Worm (Caenorhabditis elegans) whole organism, early embryonic: ENCODE data around the gene str-39.

Source experiments
- B0310.2 ChIP-seq: sonication (generic microtip); optimal IDR thresholded peaks from 2 replicates; lab custom pipeline; 2016; ENCODE audit warnings: mild to moderate bottlenecking, missing genetic modification characterization, missing compliant biosample characterization
- F13C5.2 ChIP-seq: sonication (generic microtip); optimal IDR thresholded peaks from 2 replicates; lab custom pipeline; 2017; ENCODE audit warnings: mild to moderate bottlenecking, missing genetic modification characterization, inconsistent platforms, missing compliant biosample characterization
- aly-1 ChIP-seq: sonication (generic microtip); optimal IDR thresholded peaks from 2 replicates; lab custom pipeline; 2016; ENCODE audit warnings: missing genetic modification characterization, missing compliant biosample characterization
- ama-1 ChIP-seq: fragments of 150-350 bp; optimal IDR thresholded peaks from 2 replicates; lab custom pipeline; 2014
- ceh-13 ChIP-seq: fragments of 200-800 bp; sonication (Bioruptor generic); optimal IDR thresholded peaks from 2 replicates; lab custom pipeline; 2018; ENCODE audit warnings: mild to moderate bottlenecking, missing genetic modification characterization, missing compliant biosample characterization
- ceh-36 ChIP-seq: sonication (generic microtip); optimal IDR thresholded peaks from 2 replicates; lab custom pipeline; 2016; ENCODE audit warnings: missing genetic modification characterization, inconsistent platforms, missing compliant biosample characterization
- ets-7 ChIP-seq: sonication (generic microtip); optimal IDR thresholded peaks from 2 replicates; lab custom pipeline; 2016; ENCODE audit warnings: missing genotype, missing genetic modification characterization, missing compliant biosample characterization
- flt-1 ChIP-seq: fragments of 200-800 bp; sonication (Bioruptor generic); IDR thresholded peaks from 2 replicates; pipeline ENCODE4 v1.3.6; 2022; ENCODE audit warnings: missing genetic modification characterization, missing compliant biosample characterization
- hmbx-1 ChIP-seq: sonication (generic microtip); optimal IDR thresholded peaks from 2 replicates; lab custom pipeline; 2016; ENCODE audit warnings: mild to moderate bottlenecking, missing genetic modification characterization, missing compliant biosample characterization
- hmg-4 ChIP-seq: fragments of 200-800 bp; sonication (Bioruptor generic); optimal IDR thresholded peaks from 2 replicates; lab custom pipeline; 2018; ENCODE audit warnings: mild to moderate bottlenecking, missing genetic modification characterization, missing compliant biosample characterization
- hnd-1 ChIP-seq: sonication (generic microtip); optimal IDR thresholded peaks from 2 replicates; lab custom pipeline; 2016; ENCODE audit warnings: missing genetic modification characterization, missing compliant biosample characterization
- pes-1 ChIP-seq: fragments of 200-800 bp; sonication (Bioruptor generic); IDR thresholded peaks from 2 replicates; pipeline ENCODE4 v1.3.6; 2022; ENCODE audit warnings: missing genetic modification reagents, missing genetic modification characterization, missing compliant biosample characterization
- scrt-1 ChIP-seq: fragments of 200-800 bp; sonication (Bioruptor generic); IDR thresholded peaks from 2 replicates; pipeline ENCODE4 v1.3.6; 2022; ENCODE audit warnings: missing genetic modification characterization, missing compliant biosample characterization
- sea-1 ChIP-seq: fragments of 200-800 bp; sonication (Bioruptor generic); conservative IDR thresholded peaks from 2 replicates; pipeline ENCODE4 v1.3.6; 2022; ENCODE audit warnings: missing genetic modification characterization, missing compliant biosample characterization
- tbx-11 ChIP-seq: fragments of 200-800 bp; sonication (Bioruptor generic); IDR thresholded peaks from 2 replicates; pipeline ENCODE4 v1.3.6; 2022; ENCODE audit warnings: missing genetic modification characterization, missing compliant biosample characterization
- tbx-37 ChIP-seq: fragments of 200-800 bp; sonication (Bioruptor generic); conservative IDR thresholded peaks from 2 replicates; pipeline ENCODE4 v1.3.6; 2022; ENCODE audit warnings: missing genetic modification reagents, missing genetic modification characterization, missing compliant biosample characterization
- tra-4 ChIP-seq: sonication (generic microtip); optimal IDR thresholded peaks from 2 replicates; lab custom pipeline; 2017; ENCODE audit warnings: missing genetic modification characterization, missing compliant biosample characterization

Gene str-39

ce11 chrV:2879801-2880200, at the start of gene str-39:
TSS of gene str-39 (minus strand) at chrV:2879901.
- no peak for TF ChIP-seq sea-1
- no peak for TF ChIP-seq ceh-36 (tag; lab: Kevin White, UChicago)
- TF ChIP-seq B0310.2 (tag; lab: Kevin White, UChicago): no peak
- TF ChIP-seq F13C5.2 (tag; lab: Kevin White, UChicago): no peak
- TF ChIP-seq scrt-1 (GFP tag; lab: Robert Waterston, UW): no peak
- TF ChIP-seq pes-1 (GFP tag; lab: Robert Waterston, UW): no peak
- TF ChIP-seq tbx-11 (GFP tag; lab: Robert Waterston, UW): no peak
- TF ChIP-seq ama-1: no peak
- no peak for TF ChIP-seq tra-4 (tag; lab: Kevin White, UChicago)
- TF ChIP-seq ets-7 (tag; lab: Kevin White, UChicago): no peak
- TF ChIP-seq hmg-4 (GFP tag; lab: Kevin White, UChicago): no peak
- no peak for TF ChIP-seq hnd-1 (tag; lab: Kevin White, UChicago)
- no peak for TF ChIP-seq ceh-13 (GFP tag; lab: Kevin White, UChicago)
- no peak for TF ChIP-seq aly-1
- TF ChIP-seq flt-1: no peak
- no peak for TF ChIP-seq tbx-37 (GFP tag; lab: Robert Waterston, UW)

ce11 chrV:2927553-2927952, 47.9 kb upstream of the str-39 start, which contains the start of gene C31B8.12:
TSS of gene C31B8.12 (minus strand) at chrV:2927653.
- no peak for TF ChIP-seq pes-1 (GFP tag; lab: Robert Waterston, UW)
- no peak for TF ChIP-seq aly-1
- no peak for TF ChIP-seq F13C5.2 (tag; lab: Kevin White, UChicago)
- TF ChIP-seq tbx-37 (GFP tag; lab: Robert Waterston, UW): no peak
- TF ChIP-seq B0310.2 (tag; lab: Kevin White, UChicago): no peak
- TF ChIP-seq hnd-1 (tag; lab: Kevin White, UChicago): no peak
- no peak for TF ChIP-seq sea-1
- TF ChIP-seq scrt-1 (GFP tag; lab: Robert Waterston, UW): no peak
- TF ChIP-seq tbx-11 (GFP tag; lab: Robert Waterston, UW): no peak
- no peak for TF ChIP-seq tra-4 (tag; lab: Kevin White, UChicago)
- TF ChIP-seq hmg-4 (GFP tag; lab: Kevin White, UChicago): no peak
- TF ChIP-seq ets-7 (tag; lab: Kevin White, UChicago): no peak
- no peak for TF ChIP-seq flt-1
- no peak for TF ChIP-seq hmbx-1

- no peak for TF ChIP-seq tbx-11 (GFP tag; lab: Robert Waterston, UW)
- no peak for TF ChIP-seq hnd-1 (tag; lab: Kevin White, UChicago)
- no peak for TF ChIP-seq pes-1 (GFP tag; lab: Robert Waterston, UW)
- TF ChIP-seq hmbx-1: no peak
- no peak for TF ChIP-seq sea-1
- no peak for TF ChIP-seq tbx-37 (GFP tag; lab: Robert Waterston, UW)
- no peak for TF ChIP-seq hmg-4 (GFP tag; lab: Kevin White, UChicago)
- TF ChIP-seq ceh-36 (tag; lab: Kevin White, UChicago): no peak
- no peak for TF ChIP-seq flt-1
- TF ChIP-seq ets-7 (tag; lab: Kevin White, UChicago): no peak
- no peak for TF ChIP-seq ceh-13 (GFP tag; lab: Kevin White, UChicago)
- no peak for TF ChIP-seq tra-4 (tag; lab: Kevin White, UChicago)
- no peak for TF ChIP-seq scrt-1 (GFP tag; lab: Robert Waterston, UW)
- no peak for TF ChIP-seq B0310.2 (tag; lab: Kevin White, UChicago)
- no peak for TF ChIP-seq ama-1
- TF ChIP-seq F13C5.2 (tag; lab: Kevin White, UChicago): no peak
- TF ChIP-seq aly-1: no peak
Measured at ce11 chrV:2922594-2922993, 42.9 kb upstream of the str-39 start, which contains the start of gene srh-38. TSS of gene srh-38 (minus strand) at chrV:2922694.

- TF ChIP-seq hmg-4 (GFP tag; lab: Kevin White, UChicago) (no peak), aly-1 (no peak), tra-4 (tag; lab: Kevin White, UChicago) (no peak)
Measured at ce11 chrV:2920125-2920524, 40.4 kb upstream of the str-39 start.

ce11 chrV:2913948-2914347, 34.2 kb upstream of the str-39 start, which contains the start of gene srh-146:
TSS of gene srh-146 (plus strand) at chrV:2914248.
- TF ChIP-seq hmg-4 (GFP tag; lab: Kevin White, UChicago) (no peak), tbx-11 (GFP tag; lab: Robert Waterston, UW) (no peak), ets-7 (tag; lab: Kevin White, UChicago) (no peak), flt-1 (no peak), ceh-36 (tag; lab: Kevin White, UChicago) (no peak), F13C5.2 (tag; lab: Kevin White, UChicago) (no peak), pes-1 (GFP tag; lab: Robert Waterston, UW) (no peak), tra-4 (tag; lab: Kevin White, UChicago) (no peak), sea-1 (no peak), ceh-13 (GFP tag; lab: Kevin White, UChicago) (no peak), hmbx-1 (no peak), ama-1 (no peak), B0310.2 (tag; lab: Kevin White, UChicago) (no peak)

- TF ChIP-seq B0310.2 (tag; lab: Kevin White, UChicago) (no peak), hmbx-1 (no peak), hmg-4 (GFP tag; lab: Kevin White, UChicago) (no peak)
Measured at ce11 chrV:2912901-2913300, 33.2 kb upstream of the str-39 start, which contains the start of gene C31B8.9. TSS of gene C31B8.9 (minus strand) at chrV:2913001.

- no peak for TF ChIP-seq tra-4 (tag; lab: Kevin White, UChicago)
- no peak for TF ChIP-seq tbx-11 (GFP tag; lab: Robert Waterston, UW)
- TF ChIP-seq scrt-1 (GFP tag; lab: Robert Waterston, UW): no peak
- TF ChIP-seq ceh-36 (tag; lab: Kevin White, UChicago): no peak
- no peak for TF ChIP-seq flt-1
- no peak for TF ChIP-seq hmg-4 (GFP tag; lab: Kevin White, UChicago)
- no peak for TF ChIP-seq ceh-13 (GFP tag; lab: Kevin White, UChicago)
- no peak for TF ChIP-seq ama-1
- TF ChIP-seq hmbx-1: no peak
- TF ChIP-seq B0310.2 (tag; lab: Kevin White, UChicago): no peak
- TF ChIP-seq F13C5.2 (tag; lab: Kevin White, UChicago): no peak
- TF ChIP-seq aly-1: no peak
- TF ChIP-seq tbx-37 (GFP tag; lab: Robert Waterston, UW): no peak
- no peak for TF ChIP-seq ets-7 (tag; lab: Kevin White, UChicago)
- TF ChIP-seq hnd-1 (tag; lab: Kevin White, UChicago): no peak
Measured at ce11 chrV:2909525-2909924, 29.8 kb upstream of the str-39 start, which contains the start of gene zmp-3. TSS of gene zmp-3 (minus strand) at chrV:2909625.
